Fruit fly (Drosophila melanogaster): Measurements from ENCODE around the gene CG13022.
A peak's percentile ranks its signal among the peaks of the same experiment; 100 is the strongest.

CG13022 gene

DNA sequence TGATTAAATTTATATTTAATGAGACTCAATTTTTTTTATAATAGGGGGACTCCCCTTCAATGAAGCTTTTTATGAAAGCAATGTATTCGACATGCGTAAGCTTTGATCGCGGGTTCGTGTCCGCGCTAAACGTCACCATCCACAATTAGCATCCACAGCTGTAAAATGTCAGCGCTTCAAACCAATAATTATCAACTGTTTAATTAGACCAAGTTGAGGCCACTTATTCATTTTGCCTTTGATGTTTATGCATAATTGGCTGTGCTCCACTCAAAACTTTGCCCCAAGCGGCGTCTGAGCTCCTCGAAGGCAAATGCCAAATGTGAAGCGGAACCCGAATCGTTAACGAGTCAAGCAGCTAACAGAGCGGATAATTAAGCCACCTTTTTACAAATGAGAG is 46.8 kb upstream of the CG13022 start:
- TF ChIP-seq CG32264 (GFP tag; optimal IDR thresholded peaks at IDR 0.05) = no peak
- TF ChIP-seq tai (GFP tag; optimal IDR thresholded peaks at IDR 0.05) = no peak
- TF ChIP-seq usp (GFP tag; optimal IDR thresholded peaks at IDR 0.05) = no peak
- TF ChIP-seq N (GFP tag; optimal IDR thresholded peaks at IDR 0.05) = no peak
- TF ChIP-seq Vsx2 (GFP tag; optimal IDR thresholded peaks at IDR 0.05; ENCODE audit: partially characterized antibody) = peak; percentile 41
- TF ChIP-seq sage (GFP tag; optimal IDR thresholded peaks at IDR 0.05) = no peak
- no peak for TF ChIP-seq Rel (GFP tag; optimal IDR thresholded peaks at IDR 0.05)
- peak; percentile 99 for TF ChIP-seq Rel (tag; optimal IDR thresholded peaks at IDR 0.05)
- TF ChIP-seq HLH106 (tag; optimal IDR thresholded peaks at IDR 0.05) = no peak
- no peak for TF ChIP-seq Hr78 (GFP tag; optimal IDR thresholded peaks at IDR 0.05)
- TF ChIP-seq dsf (GFP tag; optimal IDR thresholded peaks at IDR 0.05; ENCODE audit: borderline replicate concordance) = no peak
- no peak for TF ChIP-seq Mio (GFP tag; optimal IDR thresholded peaks at IDR 0.05)
- no peak for TF ChIP-seq woc (GFP tag; optimal IDR thresholded peaks at IDR 0.05)
- no peak for TF ChIP-seq ey (GFP tag; optimal IDR thresholded peaks at IDR 0.05)
- TF ChIP-seq foxo (GFP tag; optimal IDR thresholded peaks at IDR 0.05) = no peak
- TF ChIP-seq CG9705 (GFP tag; optimal IDR thresholded peaks at IDR 0.05) = no peak
- TF ChIP-seq Myc (optimal IDR thresholded peaks at IDR 0.05) = peak; percentile 54
- no peak for TF ChIP-seq Hnf4 (GFP tag; optimal IDR thresholded peaks at IDR 0.05)
- no peak for TF ChIP-seq Abd-B (GFP tag; optimal IDR thresholded peaks at IDR 0.05)
- no peak for TF ChIP-seq GATAd (GFP tag; optimal IDR thresholded peaks at IDR 0.05)
- TF ChIP-seq dl (GFP tag; optimal IDR thresholded peaks at IDR 0.05; ENCODE audit: insufficient read depth in 1 of 2, partially characterized antibody in 2 of 2) = no peak

DNA sequence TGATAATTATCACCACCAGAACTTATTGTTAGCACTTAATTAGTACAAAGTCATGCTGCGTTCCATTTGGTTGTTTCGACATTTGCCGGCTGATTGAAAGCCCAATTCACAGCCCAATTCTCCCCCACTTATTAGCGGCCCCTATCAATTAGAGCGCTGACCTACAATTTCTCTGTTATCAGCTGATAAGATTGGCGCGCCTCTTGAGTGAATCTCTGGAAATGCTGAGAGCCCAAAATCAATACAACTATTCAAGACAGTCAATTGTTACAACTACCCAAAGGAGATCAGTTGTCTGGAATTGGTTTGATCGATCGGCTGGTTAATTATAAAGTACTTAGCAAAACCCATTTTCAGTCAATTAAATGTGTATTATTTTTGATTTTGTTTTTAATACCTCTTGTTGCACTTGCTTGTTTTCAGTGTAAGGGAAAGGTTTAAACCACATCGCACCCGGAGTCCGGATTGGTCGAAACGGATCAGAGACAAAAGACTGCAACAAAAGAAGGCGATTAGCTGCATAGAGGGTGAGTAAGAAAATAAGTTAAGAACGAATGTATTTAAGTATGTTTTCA is 46.1 kb upstream of the CG13022 start:
- TF ChIP-seq woc (GFP tag; optimal IDR thresholded peaks at IDR 0.05) = no peak

- TF ChIP-seq h (GFP tag; optimal IDR thresholded peaks at IDR 0.05) (peak; percentile 14), Rel (GFP tag; optimal IDR thresholded peaks at IDR 0.05) (no peak), Rel (tag; optimal IDR thresholded peaks at IDR 0.05) (peak; percentile 71), CrebA (GFP tag; optimal IDR thresholded peaks at IDR 0.05; ENCODE audit: borderline replicate concordance) (peak; percentile 66), CG32264 (GFP tag; optimal IDR thresholded peaks at IDR 0.05) (no peak), sage (GFP tag; optimal IDR thresholded peaks at IDR 0.05) (peak; percentile 20)
Observed at dm6 chr3L:16984042-16984441, 45.3 kb upstream of the CG13022 start.

DNA sequence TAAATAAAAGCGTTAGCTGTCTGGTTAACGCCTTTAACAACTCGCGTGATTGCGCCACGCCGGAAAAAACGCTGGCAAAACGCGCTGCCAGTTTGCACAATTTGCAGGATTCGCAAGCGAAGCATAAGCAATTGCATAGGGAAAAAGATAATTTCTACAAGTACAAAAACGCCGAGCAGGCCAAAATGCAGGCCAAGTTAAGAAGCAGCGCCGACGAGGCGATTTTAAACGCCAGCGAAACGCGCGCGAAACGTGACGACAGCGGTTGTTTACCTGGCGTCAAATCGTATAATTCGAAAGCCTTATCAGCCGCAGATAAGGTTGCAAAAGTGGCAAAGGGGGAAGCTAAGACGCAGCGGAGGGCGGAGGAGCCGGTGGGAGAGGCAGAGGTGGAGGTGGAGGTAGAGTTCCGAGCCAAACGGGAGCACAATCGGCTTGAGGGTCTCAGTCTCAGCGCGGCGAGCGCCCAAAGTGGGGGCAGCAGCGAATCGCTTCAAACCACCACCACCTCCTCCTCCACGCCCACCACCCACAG is 42.4 kb upstream of the CG13022 start:
- TF ChIP-seq Hr78 (GFP tag; optimal IDR thresholded peaks at IDR 0.05) (no peak), Dfd (GFP tag; optimal IDR thresholded peaks at IDR 0.05) (no peak), HLH106 (tag; optimal IDR thresholded peaks at IDR 0.05) (no peak), Myc (optimal IDR thresholded peaks at IDR 0.05) (peak; percentile 81), CG9705 (GFP tag; optimal IDR thresholded peaks at IDR 0.05) (no peak), foxo (GFP tag; optimal IDR thresholded peaks at IDR 0.05) (peak in 1 of 2 experiments; percentile 35), dl (GFP tag; optimal IDR thresholded peaks at IDR 0.05; ENCODE audit: insufficient read depth in 1 of 2, partially characterized antibody in 2 of 2) (no peak), Mio (GFP tag; optimal IDR thresholded peaks at IDR 0.05) (no peak), psq (GFP tag; optimal IDR thresholded peaks at IDR 0.05) (no peak), Sp1 (GFP tag; optimal IDR thresholded peaks at IDR 0.05) (peak; percentile 20), OdsH (GFP tag; optimal IDR thresholded peaks at IDR 0.05) (peak; percentile 3), N (GFP tag; optimal IDR thresholded peaks at IDR 0.05) (no peak), brk (GFP tag; optimal IDR thresholded peaks at IDR 0.05) (no peak), sage (GFP tag; optimal IDR thresholded peaks at IDR 0.05) (no peak), fru (GFP tag; optimal IDR thresholded peaks at IDR 0.05) (no peak), jim (GFP tag; optimal IDR thresholded peaks at IDR 0.05) (no peak), Rel (GFP tag; optimal IDR thresholded peaks at IDR 0.05) (no peak), Rel (tag; optimal IDR thresholded peaks at IDR 0.05) (peak; percentile 35), h (GFP tag; optimal IDR thresholded peaks at IDR 0.05) (peak; percentile 73), GATAd (GFP tag; optimal IDR thresholded peaks at IDR 0.05) (no peak), dsf (GFP tag; optimal IDR thresholded peaks at IDR 0.05; ENCODE audit: borderline replicate concordance) (no peak), br (GFP tag; optimal IDR thresholded peaks at IDR 0.05) (peak; percentile 51), CrebA (GFP tag; optimal IDR thresholded peaks at IDR 0.05; ENCODE audit: borderline replicate concordance) (no peak), ey (GFP tag; optimal IDR thresholded peaks at IDR 0.05) (no peak), pan (optimal IDR thresholded peaks at IDR 0.05) (no peak), Hnf4 (GFP tag; optimal IDR thresholded peaks at IDR 0.05) (no peak), tai (GFP tag; optimal IDR thresholded peaks at IDR 0.05) (no peak), rgr (GFP tag; optimal IDR thresholded peaks at IDR 0.05) (peak; percentile 12)

All from whole organism, wandering third instar larva.